Worm (Caenorhabditis elegans): Measurements from ENCODE around the gene nhr-140.

nhr-140 gene

DNA sequence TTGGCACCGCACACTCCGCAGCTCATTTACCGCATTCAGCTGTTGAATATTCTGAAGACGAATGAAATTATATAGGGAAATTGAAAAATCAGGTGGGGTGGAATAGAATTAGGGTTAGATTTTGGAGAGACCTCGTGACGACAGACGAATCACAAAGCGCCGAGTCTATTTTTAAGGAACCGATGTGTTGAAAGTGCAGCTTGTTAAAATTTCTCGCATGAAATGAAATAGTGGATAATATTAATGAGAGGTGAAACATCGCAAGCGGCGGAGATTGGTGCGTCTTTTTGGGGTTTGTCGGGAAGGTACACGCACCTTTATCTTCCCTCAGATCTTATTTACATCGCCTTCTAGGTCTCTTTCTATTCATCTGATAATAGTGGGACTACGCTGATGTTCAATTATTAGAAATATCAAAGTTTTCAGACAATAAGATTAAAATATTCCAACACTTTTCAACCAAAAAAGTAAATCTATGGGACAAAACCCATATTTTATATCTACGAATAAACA is at the start of gene nhr-140:
Gene nhr-140 (minus strand): TSS at position 51 of the 513 bp plus-strand sequence.
- TF ChIP-seq unc-62 (GFP tag; optimal IDR thresholded peaks at IDR 0.05 in 1 of 2): peak in 1 of 2 experiments; percentile 83
- TF ChIP-seq unc-62 (tag; optimal IDR thresholded peaks at IDR 0.05): no peak
- TF ChIP-seq nhr-111 (GFP tag; optimal IDR thresholded peaks at IDR 0.05): no peak

DNA sequence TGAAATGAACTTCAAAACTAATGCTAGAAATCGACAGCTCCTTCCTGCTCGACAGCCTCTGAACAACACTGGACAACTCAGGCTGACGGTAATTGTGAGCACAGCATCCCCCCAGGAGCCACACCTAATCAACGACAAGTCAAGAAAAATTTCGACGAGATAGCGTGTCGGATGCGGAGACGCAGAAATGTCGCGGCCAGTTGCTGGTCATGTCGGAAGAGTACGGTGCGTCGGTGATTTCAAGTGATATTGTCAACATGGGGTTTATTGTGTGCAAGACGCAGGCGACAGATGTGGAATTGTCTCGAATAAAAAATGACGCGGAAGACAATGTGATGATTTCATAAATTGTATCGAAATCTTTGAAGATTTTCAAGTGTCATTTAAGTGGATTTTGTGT is 47.0 kb upstream of the nhr-140 start, which contains the start of gene twk-11:
Gene twk-11 (minus strand): TSS at position 101 of the 400 bp plus-strand sequence.
- TF ChIP-seq zip-11 (GFP tag; IDR thresholded peaks at IDR 0.05): no peak
- TF ChIP-seq aha-1 (tag): peak; percentile 7

ce11 chrV:7027055-7027454 is 37.6 kb upstream of the nhr-140 start, which contains the start of gene F20A1.6:
Gene F20A1.6 (minus strand): TSS chrV:7027155.
- no peak for TF ChIP-seq gei-8 (GFP tag; optimal IDR thresholded peaks at IDR 0.05)

DNA sequence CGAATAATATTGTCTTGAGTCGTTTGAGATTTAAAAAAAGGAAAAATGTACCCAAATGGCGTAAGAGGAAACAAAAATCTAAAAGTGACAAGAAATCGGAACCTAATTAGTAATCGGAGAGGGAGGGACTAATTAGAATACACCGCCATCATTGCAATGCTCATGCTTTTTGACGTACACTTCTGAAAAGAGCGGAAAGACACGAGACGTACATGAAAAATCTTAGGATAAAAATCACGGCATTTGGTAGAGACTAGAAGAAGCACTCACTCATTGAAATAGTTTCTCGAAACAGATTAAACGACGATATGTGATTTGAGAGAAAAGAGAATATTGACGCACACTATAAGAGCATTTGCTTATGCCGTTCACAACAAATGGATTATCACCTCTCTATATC is 33.5 kb upstream of the nhr-140 start:
- TF ChIP-seq ceh-44 (GFP tag; IDR thresholded peaks at IDR 0.05) (no peak), Y5F2A.4 (GFP tag; optimal IDR thresholded peaks at IDR 0.05) (no peak), spr-1 (tag; optimal IDR thresholded peaks at IDR 0.05) (no peak), nhr-10 (tag; optimal IDR thresholded peaks at IDR 0.05) (no peak), pha-4 (GFP tag; IDR thresholded peaks at IDR 0.05) (no peak), pha-4 (tag; optimal IDR thresholded peaks at IDR 0.05) (no peak), php-3 (GFP tag; IDR thresholded peaks at IDR 0.05) (no peak), ztf-11 (tag; optimal IDR thresholded peaks at IDR 0.05) (no peak), attf-4 (tag; optimal IDR thresholded peaks at IDR 0.05) (no peak), madf-5 (GFP tag; IDR thresholded peaks at IDR 0.05) (no peak), T26A8.4 (GFP tag; IDR thresholded peaks at IDR 0.05) (no peak), F10B5.3 (tag; optimal IDR thresholded peaks at IDR 0.05) (no peak), nhr-41 (GFP tag; IDR thresholded peaks at IDR 0.05) (no peak), nhr-76 (tag; optimal IDR thresholded peaks at IDR 0.05) (no peak), zag-1 (tag; optimal IDR thresholded peaks at IDR 0.05) (no peak)

ce11 chrV:7021772-7022171 is 32.3 kb upstream of the nhr-140 start, which contains the start of gene F20A1.4:
Gene F20A1.4 (minus strand): TSS chrV:7021872.
- no peak for TF ChIP-seq mep-1 (tag; optimal IDR thresholded peaks at IDR 0.05)
- no peak for TF ChIP-seq dpl-1 (GFP tag; optimal IDR thresholded peaks at IDR 0.05)
- TF ChIP-seq nhr-6 (tag; optimal IDR thresholded peaks at IDR 0.05): no peak
- TF ChIP-seq arid-1 (GFP tag; conservative IDR thresholded peaks at IDR 0.05): no peak
- no peak for TF ChIP-seq ceh-28 (tag; optimal IDR thresholded peaks at IDR 0.05)
- no peak for TF ChIP-seq ZK337.2 (GFP tag; IDR thresholded peaks at IDR 0.05)
- no peak for TF ChIP-seq T20F7.1 (GFP tag; optimal IDR thresholded peaks at IDR 0.05)
- TF ChIP-seq pqm-1 (tag; optimal IDR thresholded peaks at IDR 0.05): no peak
- TF ChIP-seq dmd-6 (GFP tag; IDR thresholded peaks at IDR 0.05): no peak
- TF ChIP-seq R02D3.7 (tag; optimal IDR thresholded peaks at IDR 0.05): no peak
- TF ChIP-seq nhr-77 (tag; optimal IDR thresholded peaks at IDR 0.05): no peak
- no peak for TF ChIP-seq lin-13 (GFP tag; optimal IDR thresholded peaks at IDR 0.05)
- TF ChIP-seq set-16 (GFP tag; IDR thresholded peaks at IDR 0.05): no peak
- TF ChIP-seq lin-39 (tag; optimal IDR thresholded peaks at IDR 0.05): no peak
- TF ChIP-seq Y75B8A.6 (GFP tag; IDR thresholded peaks at IDR 0.05): no peak
- no peak for TF ChIP-seq ZK546.5 (tag; optimal IDR thresholded peaks at IDR 0.05)
- TF ChIP-seq saeg-2 (GFP tag; IDR thresholded peaks at IDR 0.05): no peak
- no peak for TF ChIP-seq unc-130 (GFP tag; optimal IDR thresholded peaks at IDR 0.05)
- TF ChIP-seq hmg-1.1 (GFP tag; IDR thresholded peaks at IDR 0.05): no peak

All from whole organism, L4 larva.